Fruit fly (Drosophila melanogaster) whole organism, embryonic: Measurements from ENCODE around the gene E2f1.

Experiments
- Abd-B ChIP-seq: fragments of 200-800 bp; sonication (Bioruptor generic); optimal IDR thresholded peaks from 2 replicates; lab custom pipeline; 2018; ENCODE audit warnings: missing biosample characterization, mild to moderate bottlenecking, missing genetic modification characterization, moderate library complexity
- Atf3 ChIP-seq: fragments of 200-800 bp; sonication (Bioruptor generic); optimal IDR thresholded peaks from 3 replicates; lab custom pipeline; 2016; ENCODE audit warnings: missing biosample characterization, missing genetic modification characterization
- CG11247 ChIP-seq: fragments of 200-800 bp; sonication (Bioruptor generic); IDR thresholded peaks from 2 replicates; pipeline ENCODE4 v1.3.6; 2022; ENCODE audit warnings: missing biosample characterization, missing genetic modification characterization
- CG12744 ChIP-seq: fragments of 200-800 bp; sonication (Bioruptor generic); optimal IDR thresholded peaks from 2 replicates; lab custom pipeline; 2016; ENCODE audit warnings: missing biosample characterization, missing genetic modification characterization
- CG13424 ChIP-seq: fragments of 200-800 bp; sonication (Bioruptor generic); optimal IDR thresholded peaks from 2 replicates; lab custom pipeline; 2019; ENCODE audit warnings: missing biosample characterization, mild to moderate bottlenecking, missing genetic modification characterization, moderate library complexity
- CG14050 ChIP-seq: fragments of 200-800 bp; sonication (Bioruptor generic); IDR thresholded peaks from 3 replicates; pipeline ENCODE4 v1.3.6; 2022; ENCODE audit warnings: missing biosample characterization, missing genetic modification characterization
- CG16863 ChIP-seq: fragments of 200-800 bp; sonication (Bioruptor generic); optimal IDR thresholded peaks from 3 replicates; lab custom pipeline; 2016; ENCODE audit warnings: missing biosample characterization, missing genetic modification characterization
- CG18011 ChIP-seq: fragments of 200-800 bp; sonication (Bioruptor generic); optimal IDR thresholded peaks from 2 replicates; lab custom pipeline; 2017; ENCODE audit warnings: missing biosample characterization, missing genetic modification characterization, mild to moderate bottlenecking, moderate library complexity, missing genotype
- CG18619 ChIP-seq: fragments of 200-800 bp; sonication (Bioruptor generic); optimal IDR thresholded peaks from 3 replicates; lab custom pipeline; 2017; ENCODE audit warnings: missing biosample characterization, mild to moderate bottlenecking, missing genetic modification characterization
- CG2199 ChIP-seq: fragments of 200-800 bp; sonication (Bioruptor generic); IDR thresholded peaks from 3 replicates; pipeline ENCODE4 v1.3.6; 2022; ENCODE audit warnings: missing biosample characterization, missing genetic modification characterization
- CG2875 ChIP-seq: fragments of 200-800 bp; sonication (Bioruptor generic); optimal IDR thresholded peaks from 2 replicates; lab custom pipeline; 2017; ENCODE audit warnings: missing biosample characterization, mild to moderate bottlenecking, missing genetic modification characterization, missing genetic modification reagents
- CG31365 ChIP-seq: fragments of 200-800 bp; sonication (Bioruptor generic); optimal IDR thresholded peaks from 2 replicates; lab custom pipeline; 2018; ENCODE audit warnings: missing biosample characterization, mild to moderate bottlenecking, missing genetic modification characterization
- CG32532 ChIP-seq: fragments of 200-800 bp; sonication (Bioruptor generic); IDR thresholded peaks from 2 replicates; pipeline ENCODE4 v1.3.6; 2022; ENCODE audit warnings: missing biosample characterization, missing genetic modification characterization
- CG33557 ChIP-seq: fragments of 200-800 bp; sonication (Bioruptor generic); optimal IDR thresholded peaks from 2 replicates; lab custom pipeline; 2019; ENCODE audit warnings: missing biosample characterization, mild to moderate bottlenecking, missing genetic modification characterization, moderate library complexity
- CG4282 ChIP-seq: fragments of 200-800 bp; sonication (Bioruptor generic); optimal IDR thresholded peaks from 2 replicates; lab custom pipeline; 2016; ENCODE audit warnings: missing biosample characterization, missing genetic modification characterization
- CG6689 ChIP-seq: fragments of 200-800 bp; sonication (Bioruptor generic); IDR thresholded peaks from 2 replicates; pipeline ENCODE4 v1.3.6; 2022; ENCODE audit warnings: missing biosample characterization, missing genetic modification characterization
- CG6765 ChIP-seq: fragments of 200-800 bp; sonication (Bioruptor generic); optimal IDR thresholded peaks from 3 replicates; lab custom pipeline; 2017; ENCODE audit warnings: missing biosample characterization, mild to moderate bottlenecking, missing genetic modification characterization
- CG6813 ChIP-seq: fragments of 200-800 bp; sonication (Bioruptor generic); optimal IDR thresholded peaks from 2 replicates; lab custom pipeline; 2017; ENCODE audit warnings: missing biosample characterization, missing genetic modification characterization, mild to moderate bottlenecking, moderate library complexity, missing genetic modification reagents
- CG7745 ChIP-seq: fragments of 200-800 bp; sonication (Bioruptor generic); optimal IDR thresholded peaks from 2 replicates; lab custom pipeline; 2018; ENCODE audit warnings: missing biosample characterization, mild to moderate bottlenecking, missing genetic modification characterization, moderate library complexity
- CG7963 ChIP-seq: fragments of 200-800 bp; sonication (Bioruptor generic); IDR thresholded peaks from 3 replicates; pipeline ENCODE4 v1.3.6; 2022; ENCODE audit warnings: missing biosample characterization, missing genetic modification characterization; ENCODE audit not compliant: partially characterized antibody
- CG9932 ChIP-seq: fragments of 200-800 bp; sonication (Bioruptor generic); IDR thresholded peaks from 2 replicates; pipeline ENCODE4 v1.3.6; 2022; ENCODE audit warnings: missing biosample characterization, missing genetic modification characterization
- Dip2 ChIP-seq: fragments of 200-800 bp; sonication (Bioruptor generic); IDR thresholded peaks from 2 replicates; pipeline ENCODE4 v1.3.6; 2022; ENCODE audit warnings: missing biosample characterization, missing genetic modification characterization
- Fer1 ChIP-seq: fragments of 200-800 bp; sonication (Bioruptor generic); optimal IDR thresholded peaks from 2 replicates; lab custom pipeline; 2017; ENCODE audit warnings: missing biosample characterization, mild to moderate bottlenecking, missing genetic modification characterization
- GATAe ChIP-seq: fragments of 200-800 bp; sonication (Bioruptor generic); conservative IDR thresholded peaks from 2 replicates; pipeline ENCODE4 v1.3.6; 2022; ENCODE audit warnings: missing biosample characterization, missing genetic modification characterization
- Gug ChIP-seq: fragments of 200-800 bp; sonication (Bioruptor generic); IDR thresholded peaks from 4 replicates; pipeline ENCODE4 v1.3.6; 2022; ENCODE audit warnings: missing biosample characterization, missing genetic modification characterization
- Kr ChIP-seq: fragments of 200-800 bp; sonication (Bioruptor generic); optimal IDR thresholded peaks from 2 replicates; lab custom pipeline; 2017; ENCODE audit warnings: missing biosample characterization, mild to moderate bottlenecking, missing genetic modification characterization
- Lhr ChIP-seq: fragments of 200-800 bp; sonication (Bioruptor generic); optimal IDR thresholded peaks from 3 replicates; lab custom pipeline; 2017; ENCODE audit warnings: mild to moderate bottlenecking, missing biosample characterization, missing genetic modification reagents, missing genetic modification characterization
- MESR4 ChIP-seq: fragments of 200-800 bp; sonication (Bioruptor generic); optimal IDR thresholded peaks from 2 replicates; lab custom pipeline; 2018; ENCODE audit warnings: missing biosample characterization, mild to moderate bottlenecking, missing genetic modification characterization, moderate library complexity
- NFAT ChIP-seq: fragments of 200-800 bp; sonication (Bioruptor generic); IDR thresholded peaks from 2 replicates; pipeline ENCODE4 v1.3.6; 2022; ENCODE audit warnings: missing biosample characterization, missing genetic modification characterization
- PHDP ChIP-seq: fragments of 200-800 bp; sonication (Bioruptor generic); optimal IDR thresholded peaks from 3 replicates; lab custom pipeline; 2018; ENCODE audit warnings: missing biosample characterization, mild to moderate bottlenecking, missing genetic modification characterization, moderate library complexity
- Ptx1 ChIP-seq: fragments of 200-800 bp; sonication (Bioruptor generic); IDR thresholded peaks from 2 replicates; pipeline ENCODE4 v1.3.6; 2022; ENCODE audit warnings: missing biosample characterization, missing genetic modification characterization
- Taf1 ChIP-seq: fragments of 200-800 bp; sonication (Bioruptor generic); IDR thresholded peaks from 2 replicates; pipeline ENCODE4 v1.3.6; 2022; ENCODE audit warnings: missing biosample characterization, missing genetic modification characterization
- al ChIP-seq: fragments of 200-800 bp; sonication (Bioruptor generic); IDR thresholded peaks from 2 replicates; pipeline ENCODE4 v1.3.6; 2022; ENCODE audit warnings: missing biosample characterization, missing genetic modification characterization
- bbx ChIP-seq: fragments of 200-800 bp; sonication (Bioruptor generic); IDR thresholded peaks from 2 replicates; pipeline ENCODE4 v1.3.6; 2022; ENCODE audit warnings: missing biosample characterization, missing genetic modification characterization; ENCODE audit not compliant: partially characterized antibody
- ci ChIP-seq: fragments of 200-800 bp; sonication (Bioruptor generic); IDR thresholded peaks from 3 replicates; pipeline ENCODE4 v1.3.6; 2022; ENCODE audit warnings: missing biosample characterization, missing genetic modification characterization
- ems ChIP-seq: fragments of 200-800 bp; sonication (Bioruptor generic); optimal IDR thresholded peaks from 3 replicates; lab custom pipeline; 2016; ENCODE audit warnings: missing biosample characterization, missing genetic modification characterization
- ftz-f1 ChIP-seq: fragments of 200-800 bp; sonication (Bioruptor generic); optimal IDR thresholded peaks from 2 replicates; lab custom pipeline; 2016; ENCODE audit warnings: missing biosample characterization, missing genetic modification characterization
- gfzf ChIP-seq: fragments of 200-800 bp; sonication (Bioruptor generic); optimal IDR thresholded peaks from 2 replicates; lab custom pipeline; 2016; ENCODE audit warnings: missing biosample characterization, mild to moderate bottlenecking, missing genetic modification characterization, moderate library complexity
- ken ChIP-seq: fragments of 200-800 bp; sonication (Bioruptor generic); IDR thresholded peaks from 3 replicates; pipeline ENCODE4 v1.3.6; 2022; ENCODE audit warnings: missing biosample characterization, missing genetic modification characterization
- lab ChIP-seq: fragments of 200-800 bp; sonication (Bioruptor generic); optimal IDR thresholded peaks from 3 replicates; lab custom pipeline; 2017; ENCODE audit warnings: missing biosample characterization, missing genetic modification characterization, mild to moderate bottlenecking, moderate library complexity, missing genetic modification reagents
- mam ChIP-seq: fragments of 200-800 bp; sonication (Bioruptor generic); optimal IDR thresholded peaks from 3 replicates; lab custom pipeline; 2016; ENCODE audit warnings: missing biosample characterization, missing genetic modification characterization
- pan ChIP-seq, 4 experiments: fragments of >200 bp in 3 of 4; fragments of 200-800 bp in 1 of 4; sonication (Bioruptor generic) in 1 of 4; optimal IDR thresholded peaks in 3 of 4; IDR thresholded peaks in 1 of 4; 2 replicates each; pipeline versions ENCODE4 v1.3.6 to Lab custom; 2017 to 2022; ENCODE audit warnings: missing biosample characterization in 2 of 4, missing genetic modification characterization in 2 of 4, mixed read lengths in 1 of 4
- pita ChIP-seq: fragments of 200-800 bp; sonication (Bioruptor generic); optimal IDR thresholded peaks from 2 replicates; lab custom pipeline; 2017; ENCODE audit warnings: missing biosample characterization, mild to moderate bottlenecking, missing genetic modification characterization
- pnt ChIP-seq: fragments of 200-800 bp; sonication (Bioruptor generic); optimal IDR thresholded peaks from 3 replicates; lab custom pipeline; 2016; ENCODE audit warnings: missing biosample characterization, missing genetic modification characterization
- sim ChIP-seq: fragments of 200-800 bp; sonication (Bioruptor generic); IDR thresholded peaks from 2 replicates; pipeline ENCODE4 v1.3.6; 2022; ENCODE audit warnings: missing biosample characterization, missing genetic modification characterization
- tgo ChIP-seq: fragments of 200-800 bp; sonication (Bioruptor generic); IDR thresholded peaks from 3 replicates; pipeline ENCODE4 v1.3.6; 2022; ENCODE audit warnings: missing biosample characterization, missing genetic modification characterization
- tin ChIP-seq: fragments of 200-800 bp; sonication (Bioruptor generic); optimal IDR thresholded peaks from 3 replicates; lab custom pipeline; 2016; ENCODE audit warnings: missing biosample characterization, missing genetic modification characterization
- toy ChIP-seq: fragments of 200-800 bp; sonication (Bioruptor generic); IDR thresholded peaks from 2 replicates; pipeline ENCODE4 v1.3.6; 2022; ENCODE audit warnings: missing biosample characterization, missing genetic modification characterization
- tup ChIP-seq: fragments of 200-800 bp; sonication (Bioruptor generic); optimal IDR thresholded peaks from 2 replicates; lab custom pipeline; 2016; ENCODE audit warnings: missing biosample characterization, mild to moderate bottlenecking, missing genetic modification characterization, moderate library complexity
- z ChIP-seq: fragments of 200-800 bp; sonication (Bioruptor generic); IDR thresholded peaks from 3 replicates; pipeline ENCODE4 v1.3.6; 2022; ENCODE audit warnings: missing biosample characterization, missing genetic modification characterization
- zfh1 ChIP-seq: fragments of 200-800 bp; sonication (Bioruptor generic); IDR thresholded peaks from 3 replicates; pipeline ENCODE4 v1.3.6; 2022; ENCODE audit warnings: missing biosample characterization, missing genetic modification characterization

The E2f1 gene

DNA sequence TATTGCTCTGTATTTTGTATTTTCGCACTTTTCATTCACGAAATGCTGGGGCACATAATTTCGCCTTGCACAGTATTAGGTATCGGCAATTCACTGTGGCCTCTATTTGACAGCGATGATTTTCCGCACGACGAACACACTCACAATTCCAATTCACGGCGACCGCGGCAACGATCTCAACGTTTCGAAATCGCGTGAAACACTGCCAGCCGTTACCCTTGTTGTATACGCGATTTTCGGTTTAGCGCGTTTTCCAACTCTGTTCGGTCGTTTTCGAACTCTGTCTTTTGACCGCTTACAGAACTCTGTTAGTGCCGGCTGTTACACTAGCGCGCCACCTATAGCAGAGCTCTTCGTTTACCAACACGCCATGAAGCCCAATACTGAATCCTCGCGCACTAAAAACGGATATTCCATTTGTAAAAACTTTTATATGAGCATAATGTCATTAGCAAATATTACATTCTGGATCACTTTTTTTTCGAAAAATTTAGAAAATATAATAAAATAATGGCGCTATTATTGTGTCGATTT lies 41.5 kb downstream of the E2f1 start, which contains the start of gene InR (continued):
- TF ChIP-seq Gug = peak; percentile 59; the same call in 1 of the 4 replicates
- TF ChIP-seq pita = peak; percentile 65
- TF ChIP-seq Taf1 (GFP tag; lab: Robert Waterston, UW) = no peak
- peak; percentile 81 for TF ChIP-seq CG4282 (GFP tag; lab: Kevin White, UChicago)
- TF ChIP-seq CG13424 (tag; lab: Kevin White, UChicago) = peak; percentile 8
- TF ChIP-seq CG18619 (GFP tag; lab: Kevin White, UChicago) = peak; percentile 49
- no peak for TF ChIP-seq CG14050
- TF ChIP-seq NFAT (GFP tag; lab: Robert Waterston, UW) = no peak
- no peak for TF ChIP-seq CG2199 (GFP tag; lab: Robert Waterston, UW)
- peak; percentile 88 for TF ChIP-seq ftz-f1 (GFP tag; lab: Kevin White, UChicago)
- no peak for TF ChIP-seq z (GFP tag; lab: Robert Waterston, UW)
- no peak for TF ChIP-seq CG31365 (tag; lab: Kevin White, UChicago)
- no peak for TF ChIP-seq al (GFP tag; lab: Robert Waterston, UW)
- TF ChIP-seq Lhr (GFP tag; lab: Kevin White, UChicago) = peak; percentile 66
- peak; percentile 63 for TF ChIP-seq CG16863 (GFP tag; lab: Kevin White, UChicago)
- no peak for TF ChIP-seq CG32532
- TF ChIP-seq PHDP = peak; percentile 50
- TF ChIP-seq Atf3 (GFP tag; lab: Kevin White, UChicago) = peak; percentile 60
- TF ChIP-seq CG33557 = peak; percentile 34
- TF ChIP-seq tgo (GFP tag; lab: Robert Waterston, UW) = no peak
- no peak for TF ChIP-seq sim (GFP tag; lab: Robert Waterston, UW)
- TF ChIP-seq MESR4 = peak; percentile 50
- TF ChIP-seq CG18011 = peak; percentile 45
- no peak for TF ChIP-seq zfh1 (GFP tag; lab: Robert Waterston, UW)
- no peak for TF ChIP-seq GATAe (GFP tag; lab: Robert Waterston, UW)
- no peak for TF ChIP-seq CG7745 (tag; lab: Kevin White, UChicago)
- no peak for TF ChIP-seq CG7963 (GFP tag; lab: Robert Waterston, UW)
- TF ChIP-seq pnt (GFP tag; lab: Kevin White, UChicago) = peak; percentile 74
- TF ChIP-seq CG6765 = peak; percentile 77
- TF ChIP-seq CG6689 = no peak
- TF ChIP-seq mam (GFP tag; lab: Kevin White, UChicago) = peak; percentile 79
- no peak for TF ChIP-seq Ptx1 (GFP tag; lab: Robert Waterston, UW)
- TF ChIP-seq CG9932 (GFP tag; lab: Robert Waterston, UW) = no peak
- TF ChIP-seq Dip2 (GFP tag; lab: Robert Waterston, UW) = no peak
- TF ChIP-seq Kr (GFP tag; lab: Kevin White, UChicago) = no peak
- TF ChIP-seq tup (GFP tag; lab: Kevin White, UChicago) = peak; percentile 80
- TF ChIP-seq CG12744 (GFP tag; lab: Kevin White, UChicago) = peak; percentile 70
- no peak for TF ChIP-seq ken (GFP tag; lab: Robert Waterston, UW)
- TF ChIP-seq CG11247 (GFP tag; lab: Robert Waterston, UW) = no peak
- peak; percentile 29 for TF ChIP-seq CG2875 (GFP tag; lab: Kevin White, UChicago)
- no peak for TF ChIP-seq Abd-B (GFP tag; lab: Kevin White, UChicago)
- peak; percentile 76 for TF ChIP-seq ems (GFP tag; lab: Kevin White, UChicago)
- no peak for TF ChIP-seq ci (GFP tag; lab: Robert Waterston, UW)
- peak; percentile 28 for TF ChIP-seq gfzf
- TF ChIP-seq Fer1 (GFP tag; lab: Kevin White, UChicago) = peak; percentile 67
- TF ChIP-seq tin = peak; percentile 83
- no peak for TF ChIP-seq bbx (GFP tag; lab: Robert Waterston, UW)
- peak; percentile 89 for TF ChIP-seq lab (GFP tag; lab: Kevin White, UChicago)
- no peak for TF ChIP-seq toy
- TF ChIP-seq CG6813 (GFP tag; lab: Kevin White, UChicago) = peak; percentile 54
- no peak for TF ChIP-seq pan (optimal IDR thresholded peaks at IDR 0.05; lab: Kevin White, UChicago)
- no peak for TF ChIP-seq pan (GFP tag; optimal IDR thresholded peaks at IDR 0.05 in 1 of 2, IDR thresholded peaks at IDR 0.05 in 1 of 2)
